Worm (Caenorhabditis elegans) whole organism, L2 larva: Measurements from ENCODE around the gene Y62H9A.9.

Source experiments
- C34F6.9 ChIP-seq: fragments of 150-350 bp; optimal IDR thresholded peaks from 2 replicates; lab custom pipeline; 2014; ENCODE audit warnings: missing biosample characterization, missing genetic modification characterization
- F13H6.1 ChIP-seq: sonication (generic microtip); optimal IDR thresholded peaks from 2 replicates; lab custom pipeline; 2016; ENCODE audit warnings: missing genetic modification characterization, missing compliant biosample characterization
- Y55F3AM.14 ChIP-seq: fragments of 200-800 bp; sonication (Bioruptor generic); optimal IDR thresholded peaks from 2 replicates; lab custom pipeline; 2018; ENCODE audit warnings: mild to moderate bottlenecking, missing genetic modification characterization, missing compliant biosample characterization
- alr-1 ChIP-seq: fragments of 150-350 bp; optimal IDR thresholded peaks from 2 replicates; lab custom pipeline; 2014; ENCODE audit warnings: missing biosample characterization, missing genetic modification characterization
- ama-1 ChIP-seq: fragments of 150-350 bp; optimal IDR thresholded peaks from 2 replicates; lab custom pipeline; 2018; ENCODE audit warnings: inconsistent platforms
- blmp-1 ChIP-seq: sonication (generic microtip); optimal IDR thresholded peaks from 2 replicates; lab custom pipeline; 2017; ENCODE audit warnings: missing genetic modification characterization, mild to moderate bottlenecking, missing compliant biosample characterization, antibody characterized with exemption, moderate library complexity; ENCODE audit not compliant: insufficient read depth
- ceh-16 ChIP-seq: fragments of 150-350 bp; optimal IDR thresholded peaks from 2 replicates; lab custom pipeline; 2014; ENCODE audit warnings: missing biosample characterization, missing genetic modification characterization
- ceh-82 ChIP-seq: fragments of 150-350 bp; optimal IDR thresholded peaks from 2 replicates; lab custom pipeline; 2014; ENCODE audit warnings: missing biosample characterization, missing genetic modification characterization
- crh-2 ChIP-seq: sonication (generic microtip); optimal IDR thresholded peaks from 2 replicates; lab custom pipeline; 2017; ENCODE audit warnings: missing biosample characterization, missing genetic modification characterization
- dmd-4 ChIP-seq: sonication (generic microtip); optimal IDR thresholded peaks from 2 replicates; lab custom pipeline; 2017; ENCODE audit warnings: missing biosample characterization, missing genetic modification characterization
- egl-27 ChIP-seq: sonication (generic microtip); optimal IDR thresholded peaks from 3 replicates; lab custom pipeline; 2017; ENCODE audit warnings: missing biosample characterization, missing genetic modification reagents, missing genetic modification characterization
- elt-1 ChIP-seq: fragments of 150-350 bp; optimal IDR thresholded peaks from 2 replicates; lab custom pipeline; 2014; ENCODE audit warnings: missing biosample characterization, missing genetic modification characterization
- elt-3 ChIP-seq: sonication (generic microtip); optimal IDR thresholded peaks from 2 replicates; lab custom pipeline; 2017; ENCODE audit warnings: missing biosample characterization, missing genetic modification characterization
- fos-1 ChIP-seq: fragments of 150-350 bp; optimal IDR thresholded peaks from 2 replicates; lab custom pipeline; 2014; ENCODE audit warnings: missing biosample characterization, missing genetic modification characterization
- gmeb-1 ChIP-seq: fragments of 150-350 bp; optimal IDR thresholded peaks from 2 replicates; lab custom pipeline; 2014; ENCODE audit warnings: missing biosample characterization, missing genetic modification characterization
- lin-11 ChIP-seq: fragments of 150-350 bp; sonication (generic microtip); optimal IDR thresholded peaks from 2 replicates; lab custom pipeline; 2014; ENCODE audit warnings: missing biosample characterization, missing genetic modification characterization, inconsistent platforms, mixed read lengths
- lin-13 ChIP-seq: fragments of 150-350 bp; optimal IDR thresholded peaks from 2 replicates; lab custom pipeline; 2014; ENCODE audit warnings: missing biosample characterization, missing genetic modification reagents, missing genetic modification characterization
- lin-39 ChIP-seq: fragments of 150-350 bp; optimal IDR thresholded peaks from 2 replicates; lab custom pipeline; 2014; ENCODE audit warnings: missing biosample characterization, missing genetic modification reagents, missing genetic modification characterization
- lsy-2 ChIP-seq, 2 experiments: fragments of 150-350 bp in 1 of 2; sonication (generic microtip) in 1 of 2; optimal IDR thresholded peaks; 2 replicates each; lab custom pipeline; 2014 to 2017; ENCODE audit warnings: missing biosample characterization in 2 of 2, missing genetic modification characterization in 2 of 2
- mab-5 ChIP-seq: fragments of 150-350 bp; optimal IDR thresholded peaks from 2 replicates; lab custom pipeline; 2014; ENCODE audit warnings: missing biosample characterization, missing genetic modification characterization
- mbf-1 ChIP-seq: sonication (generic microtip); optimal IDR thresholded peaks from 2 replicates; lab custom pipeline; 2017; ENCODE audit warnings: missing biosample characterization, missing genetic modification characterization
- mdl-1 ChIP-seq, 2 experiments: fragments of 150-350 bp in 1 of 2; sonication (generic microtip) in 1 of 2; optimal IDR thresholded peaks; 2 replicates each; lab custom pipeline; 2017; ENCODE audit warnings: missing biosample characterization in 2 of 2, missing genetic modification characterization in 2 of 2
- nhr-10 ChIP-seq: sonication (generic microtip); optimal IDR thresholded peaks from 2 replicates; lab custom pipeline; 2017; ENCODE audit warnings: missing biosample characterization, missing genetic modification characterization
- nhr-11 ChIP-seq: fragments of 150-350 bp; optimal IDR thresholded peaks from 2 replicates; lab custom pipeline; 2014; ENCODE audit warnings: missing biosample characterization, missing genetic modification characterization
- nhr-12 ChIP-seq: fragments of 150-350 bp; optimal IDR thresholded peaks from 2 replicates; lab custom pipeline; 2014; ENCODE audit warnings: missing biosample characterization, missing genetic modification characterization
- nhr-129 ChIP-seq: fragments of 150-350 bp; optimal IDR thresholded peaks from 2 replicates; lab custom pipeline; 2014; ENCODE audit warnings: missing biosample characterization, missing genetic modification characterization
- nhr-21 ChIP-seq: fragments of 150-350 bp; optimal IDR thresholded peaks from 2 replicates; lab custom pipeline; 2014; ENCODE audit warnings: missing biosample characterization, missing genetic modification characterization
- nhr-23 ChIP-seq: fragments of 150-350 bp; optimal IDR thresholded peaks from 2 replicates; lab custom pipeline; 2014; ENCODE audit warnings: missing biosample characterization, missing genetic modification reagents, missing genetic modification characterization
- nhr-237 ChIP-seq: fragments of 150-350 bp; optimal IDR thresholded peaks from 2 replicates; lab custom pipeline; 2014; ENCODE audit warnings: missing biosample characterization, missing genetic modification characterization
- nhr-25 ChIP-seq: fragments of 150-350 bp; sonication (generic microtip); optimal IDR thresholded peaks from 3 replicates; lab custom pipeline; 2014; ENCODE audit warnings: missing biosample characterization, missing genetic modification characterization
- nhr-6 ChIP-seq: fragments of 150-350 bp; optimal IDR thresholded peaks from 2 replicates; lab custom pipeline; 2014; ENCODE audit warnings: missing biosample characterization, missing genetic modification characterization
- nhr-77 ChIP-seq: fragments of 150-350 bp; optimal IDR thresholded peaks from 2 replicates; lab custom pipeline; 2014; ENCODE audit warnings: missing biosample characterization, missing genetic modification characterization
- peb-1 ChIP-seq: fragments of 150-350 bp; optimal IDR thresholded peaks from 2 replicates; lab custom pipeline; 2014; ENCODE audit warnings: missing biosample characterization, missing genetic modification characterization
- sem-4 ChIP-seq: fragments of 150-350 bp; optimal IDR thresholded peaks from 2 replicates; lab custom pipeline; 2014; ENCODE audit warnings: missing biosample characterization, missing genetic modification reagents, missing genetic modification characterization
- sma-3 ChIP-seq: sonication (generic microtip); optimal IDR thresholded peaks from 2 replicates; lab custom pipeline; 2016; ENCODE audit warnings: missing genetic modification reagents, missing genetic modification characterization, missing compliant biosample characterization
- sma-9 ChIP-seq, 2 experiments: fragments of 150-350 bp in 1 of 2; sonication (generic microtip) in 1 of 2; optimal IDR thresholded peaks; 2 replicates each; lab custom pipeline; 2014 to 2016; ENCODE audit warnings: missing genetic modification characterization in 2 of 2, mild to moderate bottlenecking in 1 of 2, missing biosample characterization in 1 of 2, missing compliant biosample characterization in 1 of 2, missing genetic modification reagents in 1 of 2, moderate library complexity in 1 of 2
- unc-55 ChIP-seq: fragments of 150-350 bp; sonication (generic microtip); optimal IDR thresholded peaks from 3 replicates; lab custom pipeline; 2014; ENCODE audit warnings: missing biosample characterization, missing genetic modification reagents, missing genetic modification characterization
- zag-1 ChIP-seq: fragments of 150-350 bp; optimal IDR thresholded peaks from 2 replicates; lab custom pipeline; 2014; ENCODE audit warnings: missing biosample characterization, missing genetic modification characterization
- ztf-1 ChIP-seq: fragments of 200-800 bp; sonication (Bioruptor generic); conservative IDR thresholded peaks from 2 replicates; pipeline ENCODE4 v1.3.6; 2022; ENCODE audit warnings: missing genetic modification characterization, missing compliant biosample characterization
- ztf-11 ChIP-seq: sonication (generic microtip); optimal IDR thresholded peaks from 2 replicates; lab custom pipeline; 2017; ENCODE audit warnings: missing biosample characterization, missing genetic modification characterization

The Y62H9A.9 gene

ce11 chrX:11934933-11935332, 37.0 kb upstream of the Y62H9A.9 start:
- TF ChIP-seq sma-9 (GFP tag; optimal IDR thresholded peaks at IDR 0.05; lab: Kevin White, UChicago) (peak; percentile 60), sma-9 (tag; optimal IDR thresholded peaks at IDR 0.05; lab: Kevin White, UChicago) (no peak), ceh-16 (tag; lab: Kevin White, UChicago) (no peak), egl-27 (tag; lab: Kevin White, UChicago) (peak; percentile 20), ztf-11 (no peak), sem-4 (tag; lab: Kevin White, UChicago) (no peak), F13H6.1 (tag; lab: Kevin White, UChicago) (peak; percentile 30), nhr-6 (tag; lab: Kevin White, UChicago) (no peak), dmd-4 (tag; lab: Kevin White, UChicago) (no peak), lin-39 (tag; lab: Kevin White, UChicago) (no peak), elt-1 (no peak), nhr-129 (peak; percentile 58), C34F6.9 (peak; percentile 7), nhr-237 (no peak), lin-13 (GFP tag; lab: Kevin White, UChicago) (peak; percentile 53), nhr-23 (no peak), crh-2 (tag; lab: Kevin White, UChicago) (peak; percentile 26), gmeb-1 (tag; lab: Kevin White, UChicago) (no peak), peb-1 (tag; lab: Kevin White, UChicago) (no peak), mbf-1 (tag; lab: Kevin White, UChicago) (no peak), unc-55 (GFP tag; lab: Kevin White, UChicago) (peak; percentile 48), fos-1 (tag; lab: Kevin White, UChicago) (peak; percentile 21), nhr-21 (tag; lab: Kevin White, UChicago) (peak; percentile 36), lsy-2 (tag; optimal IDR thresholded peaks at IDR 0.05; lab: Kevin White, UChicago) (peak in 1 of 2 experiments; percentile 24), nhr-25 (tag; lab: Kevin White, UChicago) (no peak), mab-5 (no peak), mdl-1 (tag; optimal IDR thresholded peaks at IDR 0.05; lab: Kevin White, UChicago) (peak in 1 of 2 experiments; percentile 4), sma-3 (GFP tag; lab: Kevin White, UChicago) (peak; percentile 36), lin-11 (peak; percentile 43), nhr-10 (tag; lab: Kevin White, UChicago) (no peak), ama-1 (lab: Kevin White, UChicago) (no peak), nhr-11 (no peak), zag-1 (peak; percentile 27)

- no peak for TF ChIP-seq nhr-10 (tag; lab: Kevin White, UChicago)
- no peak for TF ChIP-seq nhr-77 (tag; lab: Kevin White, UChicago)
- TF ChIP-seq blmp-1 (tag; lab: Kevin White, UChicago) = no peak
- TF ChIP-seq Y55F3AM.14 (GFP tag; lab: Kevin White, UChicago) = no peak
- TF ChIP-seq nhr-25 (tag; lab: Kevin White, UChicago) = no peak
- no peak for TF ChIP-seq C34F6.9
- TF ChIP-seq unc-55 (GFP tag; lab: Kevin White, UChicago) = no peak
- TF ChIP-seq, all 48 proteins: peak for 0
Observed at ce11 chrX:11933547-11933946, 35.6 kb upstream of the Y62H9A.9 start.

ce11 chrX:11931559-11931958, 33.6 kb upstream of the Y62H9A.9 start, which contains the start of gene dot-1.4:
dot-1.4 (minus strand) TSS chrX:11931659.
- no peak for TF ChIP-seq nhr-23
- TF ChIP-seq gmeb-1 (tag; lab: Kevin White, UChicago) = no peak
- no peak for TF ChIP-seq ztf-1
- TF ChIP-seq peb-1 (tag; lab: Kevin White, UChicago) = no peak
- no peak for TF ChIP-seq nhr-25 (tag; lab: Kevin White, UChicago)
- TF ChIP-seq nhr-12 (tag; lab: Kevin White, UChicago) = no peak
- no peak for TF ChIP-seq ceh-82
- TF ChIP-seq alr-1 (tag; lab: Kevin White, UChicago) = no peak
- no peak for TF ChIP-seq nhr-21 (tag; lab: Kevin White, UChicago)
- TF ChIP-seq ztf-11 = no peak
- no peak for TF ChIP-seq elt-3 (tag; lab: Kevin White, UChicago)
- no peak for TF ChIP-seq F13H6.1 (tag; lab: Kevin White, UChicago)
